Worm (Caenorhabditis elegans): ENCODE data around the gene mpz-4.

Gene mpz-4

DNA sequence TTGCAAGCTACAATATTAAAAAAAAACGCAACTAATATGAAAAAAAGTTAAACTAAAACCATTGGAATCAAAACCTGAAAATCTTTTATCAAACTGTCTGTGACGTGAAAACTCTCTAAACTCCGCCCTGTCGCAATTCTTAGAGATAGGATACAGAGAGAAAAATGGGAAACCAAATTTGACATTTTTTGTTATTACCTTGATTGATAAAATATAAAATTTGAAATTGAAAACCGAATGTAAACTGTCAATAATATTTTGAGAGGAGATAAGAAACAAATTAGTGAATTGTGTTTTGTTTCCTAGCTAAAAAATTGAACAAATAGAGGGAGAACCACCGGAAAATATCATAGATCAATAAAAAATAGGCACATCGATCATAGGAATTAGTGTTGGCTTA, 5.3 kb downstream of the mpz-4 start:
- TF ChIP-seq nhr-80 (tag; optimal IDR thresholded peaks at IDR 0.05) (peak; percentile 81), unc-62 (GFP tag; optimal IDR thresholded peaks at IDR 0.05) (peak; percentile 2), ZK185.1 (tag; optimal IDR thresholded peaks at IDR 0.05; ENCODE audit: poor library complexity, severe bottlenecking) (no peak), ztf-3 (GFP tag; optimal IDR thresholded peaks at IDR 0.05) (no peak), let-607 (tag; optimal IDR thresholded peaks at IDR 0.05) (peak in 1 of 2 experiments; percentile 24), nfya-2 (GFP tag; IDR thresholded peaks at IDR 0.05) (no peak)

DNA sequence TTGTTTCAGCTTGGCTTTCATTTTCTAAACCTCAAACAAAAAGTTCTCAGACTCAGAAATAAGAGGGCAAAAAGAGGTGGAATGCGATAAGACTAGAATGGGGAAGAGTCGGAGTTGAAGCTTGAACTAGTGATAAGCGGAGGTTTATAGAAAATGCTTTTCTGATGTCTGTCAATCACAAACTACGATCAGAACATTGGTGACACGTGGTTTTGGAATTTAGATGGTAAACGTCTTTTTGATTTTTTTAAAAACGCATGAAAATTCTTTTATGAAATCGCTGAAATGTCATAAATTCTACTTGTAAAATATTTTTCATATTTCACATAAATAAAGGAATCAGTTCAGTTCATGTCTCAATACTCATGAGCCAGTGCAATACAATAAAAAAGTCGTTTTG, 6.1 kb downstream of the mpz-4 start, which contains the start of gene H06H21.8:
TSS of gene H06H21.8 (minus strand) at position 78 of the 400 bp plus-strand sequence.
- TF ChIP-seq C17E4.6 (GFP tag; IDR thresholded peaks at IDR 0.05) (no peak), Y95B8A.8 (GFP tag; IDR thresholded peaks at IDR 0.05) (no peak), B0035.1 (tag; optimal IDR thresholded peaks at IDR 0.05) (no peak), madf-6 (GFP tag; IDR thresholded peaks at IDR 0.05) (no peak), nfya-1 (tag; optimal IDR thresholded peaks at IDR 0.05; ENCODE audit: borderline replicate concordance, insufficient read depth) (no peak), somi-1 (GFP tag; optimal IDR thresholded peaks at IDR 0.05) (no peak), fkh-3 (tag; optimal IDR thresholded peaks at IDR 0.05) (no peak), mes-4 (tag; optimal IDR thresholded peaks at IDR 0.05) (no peak), zim-3 (tag; optimal IDR thresholded peaks at IDR 0.05) (no peak), repo-1 (tag; optimal IDR thresholded peaks at IDR 0.05) (no peak), ceh-58 (GFP tag; IDR thresholded peaks at IDR 0.05) (no peak), atf-7 (tag; optimal IDR thresholded peaks at IDR 0.05) (peak; percentile 33), lsl-1 (GFP tag; optimal IDR thresholded peaks at IDR 0.05) (no peak), dox-1 (GFP tag; IDR thresholded peaks at IDR 0.05) (no peak), F37B4.10 (GFP tag; IDR thresholded peaks at IDR 0.05) (no peak), ztf-25 (GFP tag; IDR thresholded peaks at IDR 0.05) (no peak), cebp-1 (GFP tag; IDR thresholded peaks at IDR 0.05) (no peak), cebp-1 (tag; optimal IDR thresholded peaks at IDR 0.05) (peak; percentile 45), F10E7.11 (tag; optimal IDR thresholded peaks at IDR 0.05) (no peak), ztf-22 (GFP tag; optimal IDR thresholded peaks at IDR 0.05) (peak; percentile 4), die-1 (tag; optimal IDR thresholded peaks at IDR 0.05) (no peak), K12H6.12 (tag; optimal IDR thresholded peaks at IDR 0.05) (no peak), unc-130 (GFP tag; optimal IDR thresholded peaks at IDR 0.05) (no peak), F39B2.1 (GFP tag; IDR thresholded peaks at IDR 0.05) (no peak), mxl-1 (tag; optimal IDR thresholded peaks at IDR 0.05) (no peak), nhr-80 (tag; optimal IDR thresholded peaks at IDR 0.05) (peak; percentile 77), attf-5 (GFP tag; optimal IDR thresholded peaks at IDR 0.05) (no peak), ceh-40 (GFP tag; IDR thresholded peaks at IDR 0.05) (no peak), cebp-2 (GFP tag; IDR thresholded peaks at IDR 0.05) (no peak), F33H1.4 (GFP tag; IDR thresholded peaks at IDR 0.05) (no peak), ztf-3 (GFP tag; optimal IDR thresholded peaks at IDR 0.05) (no peak), Y79H2A.3 (GFP tag; conservative IDR thresholded peaks at IDR 0.05) (no peak), egl-44 (GFP tag; IDR thresholded peaks at IDR 0.05) (no peak), hlh-12 (tag; optimal IDR thresholded peaks at IDR 0.05) (no peak), egrh-3 (GFP tag; IDR thresholded peaks at IDR 0.05) (no peak), pha-4 (tag; optimal IDR thresholded peaks at IDR 0.05) (peak; percentile 14), let-526 (GFP tag; IDR thresholded peaks at IDR 0.05) (no peak), let-607 (tag; optimal IDR thresholded peaks at IDR 0.05) (peak; percentile 81 to 83), sea-2 (GFP tag; IDR thresholded peaks at IDR 0.05) (no peak), aptf-3 (GFP tag; IDR thresholded peaks at IDR 0.05) (no peak), Y56A3A.18 (GFP tag; IDR thresholded peaks at IDR 0.05) (0 out of 2 replicates have a peak, but pooled peaks have one; percentile 46), xnd-1 (tag; optimal IDR thresholded peaks at IDR 0.05) (no peak)

Data from whole organism, young adult.